Worm (Caenorhabditis elegans): ENCODE results near the gene K01A6.4.
A peak's percentile ranks its signal among the peaks of the same experiment; 100 is the strongest.

The K01A6.4 gene

ce11 chrIV:11740204-11740603 lies at the start of gene K01A6.4:
K01A6.4 (minus strand) TSS chrIV:11740304.
- no peak for TF ChIP-seq W03F9.2 (tag; optimal IDR thresholded peaks at IDR 0.05)
- TF ChIP-seq dao-5 (tag; optimal IDR thresholded peaks at IDR 0.05): no peak
- no peak for TF ChIP-seq him-1 (tag; optimal IDR thresholded peaks at IDR 0.05)

- TF ChIP-seq dao-5 (tag; optimal IDR thresholded peaks at IDR 0.05) (no peak), W03F9.2 (tag; optimal IDR thresholded peaks at IDR 0.05) (no peak), him-1 (tag; optimal IDR thresholded peaks at IDR 0.05) (no peak)
Observed at ce11 chrIV:11788383-11788963, 48.4 kb upstream of the K01A6.4 start.

- TF ChIP-seq dao-5 (tag; optimal IDR thresholded peaks at IDR 0.05): no peak
Observed at ce11 chrIV:11787793-11788192, 47.7 kb upstream of the K01A6.4 start.

- no peak for TF ChIP-seq dao-5 (tag; optimal IDR thresholded peaks at IDR 0.05)
- no peak for TF ChIP-seq W03F9.2 (tag; optimal IDR thresholded peaks at IDR 0.05)
- TF ChIP-seq him-1 (tag; optimal IDR thresholded peaks at IDR 0.05): peak; percentile 67
Observed at ce11 chrIV:11785064-11785840, 45.1 kb upstream of the K01A6.4 start.

ce11 chrIV:11782846-11783245 lies 42.7 kb upstream of the K01A6.4 start:
- TF ChIP-seq dao-5 (tag; optimal IDR thresholded peaks at IDR 0.05) (no peak), him-1 (tag; optimal IDR thresholded peaks at IDR 0.05) (no peak), W03F9.2 (tag; optimal IDR thresholded peaks at IDR 0.05) (no peak)

ce11 chrIV:11779028-11779427 lies 38.9 kb upstream of the K01A6.4 start, which contains the start of gene lpr-2:
lpr-2 (plus strand) TSS chrIV:11779216.
- TF ChIP-seq dao-5 (tag; optimal IDR thresholded peaks at IDR 0.05) (no peak), W03F9.2 (tag; optimal IDR thresholded peaks at IDR 0.05) (no peak), him-1 (tag; optimal IDR thresholded peaks at IDR 0.05) (no peak)

ce11 chrIV:11776968-11777467 lies 36.9 kb upstream of the K01A6.4 start:
- TF ChIP-seq him-1 (tag; optimal IDR thresholded peaks at IDR 0.05) (no peak), dao-5 (tag; optimal IDR thresholded peaks at IDR 0.05) (no peak), W03F9.2 (tag; optimal IDR thresholded peaks at IDR 0.05) (no peak)

- TF ChIP-seq dao-5 (tag; optimal IDR thresholded peaks at IDR 0.05) (no peak), W03F9.2 (tag; optimal IDR thresholded peaks at IDR 0.05) (no peak), him-1 (tag; optimal IDR thresholded peaks at IDR 0.05) (no peak)
Observed at ce11 chrIV:11773692-11774225, 33.7 kb upstream of the K01A6.4 start, which contains the start of gene lips-5. lips-5 (minus strand) TSS chrIV:11773742.

- TF ChIP-seq W03F9.2 (tag; optimal IDR thresholded peaks at IDR 0.05): no peak
- TF ChIP-seq him-1 (tag; optimal IDR thresholded peaks at IDR 0.05): no peak
- no peak for TF ChIP-seq dao-5 (tag; optimal IDR thresholded peaks at IDR 0.05)
Observed at ce11 chrIV:11772119-11772518, 32.0 kb upstream of the K01A6.4 start.

ce11 chrIV:11771064-11771463 lies 31.0 kb upstream of the K01A6.4 start:
- TF ChIP-seq W03F9.2 (tag; optimal IDR thresholded peaks at IDR 0.05): no peak
- no peak for TF ChIP-seq dao-5 (tag; optimal IDR thresholded peaks at IDR 0.05)
- TF ChIP-seq him-1 (tag; optimal IDR thresholded peaks at IDR 0.05): no peak

ce11 chrIV:11769769-11770168 lies 29.7 kb upstream of the K01A6.4 start:
- TF ChIP-seq dao-5 (tag; optimal IDR thresholded peaks at IDR 0.05) (no peak), him-1 (tag; optimal IDR thresholded peaks at IDR 0.05) (no peak), W03F9.2 (tag; optimal IDR thresholded peaks at IDR 0.05) (no peak)

ce11 chrIV:11765507-11765906 lies 25.4 kb upstream of the K01A6.4 start:
- TF ChIP-seq dao-5 (tag; optimal IDR thresholded peaks at IDR 0.05): no peak
- TF ChIP-seq him-1 (tag; optimal IDR thresholded peaks at IDR 0.05): peak; percentile 77
- TF ChIP-seq W03F9.2 (tag; optimal IDR thresholded peaks at IDR 0.05): no peak

ce11 chrIV:11760700-11761459 lies 20.8 kb upstream of the K01A6.4 start, which contains the start of gene T12A7.2:
T12A7.2 (minus strand) TSS chrIV:11761111.
- TF ChIP-seq him-1 (tag; optimal IDR thresholded peaks at IDR 0.05) (no peak), dao-5 (tag; optimal IDR thresholded peaks at IDR 0.05) (no peak), W03F9.2 (tag; optimal IDR thresholded peaks at IDR 0.05) (no peak)
